Worm (Caenorhabditis elegans): ENCODE data around the gene kat-1.
A peak's percentile ranks its signal among the peaks of the same experiment; 100 is the strongest.

The kat-1 gene

ce11 chrII:7024897-7025852, 48.4 kb upstream of the kat-1 start, which contains the start of gene znf-598 (continued):
- TF ChIP-seq nhr-41 (GFP tag; IDR thresholded peaks at IDR 0.05) (no peak), madf-9 (GFP tag; conservative IDR thresholded peaks at IDR 0.05) (no peak), F26F4.8 (GFP tag; conservative IDR thresholded peaks at IDR 0.05) (no peak), Y5F2A.4 (GFP tag; optimal IDR thresholded peaks at IDR 0.05) (no peak), snpc-4 (tag; optimal IDR thresholded peaks at IDR 0.05) (no peak), spr-1 (tag; optimal IDR thresholded peaks at IDR 0.05) (no peak), ceh-82 (tag; optimal IDR thresholded peaks at IDR 0.05) (no peak), mes-2 (tag; optimal IDR thresholded peaks at IDR 0.05; ENCODE audit: poor library complexity, severe bottlenecking) (peak; percentile 50), ceh-32 (tag; optimal IDR thresholded peaks at IDR 0.05; ENCODE audit: poor library complexity) (no peak), hlh-30 (tag; optimal IDR thresholded peaks at IDR 0.05; ENCODE audit: insufficient read depth) (peak; percentile 19), pqm-1 (tag; optimal IDR thresholded peaks at IDR 0.05) (peak; percentile 76), dmd-6 (GFP tag; IDR thresholded peaks at IDR 0.05) (peak; percentile 63), unc-130 (GFP tag; optimal IDR thresholded peaks at IDR 0.05) (no peak), php-3 (GFP tag; IDR thresholded peaks at IDR 0.05) (peak; percentile 70), nhr-28 (tag; optimal IDR thresholded peaks at IDR 0.05) (peak; percentile 69), nhr-11 (tag; optimal IDR thresholded peaks at IDR 0.05) (peak; percentile 29), nhr-237 (tag; optimal IDR thresholded peaks at IDR 0.05) (no peak), tag-97 (GFP tag; IDR thresholded peaks at IDR 0.05) (no peak), dmd-9 (GFP tag; IDR thresholded peaks at IDR 0.05) (no peak), zfp-2 (tag; optimal IDR thresholded peaks at IDR 0.05) (no peak), lin-38 (GFP tag; IDR thresholded peaks at IDR 0.05) (peak; percentile 90), nhr-6 (tag; optimal IDR thresholded peaks at IDR 0.05) (peak; percentile 43), set-16 (GFP tag; IDR thresholded peaks at IDR 0.05) (no peak), egl-27 (tag; optimal IDR thresholded peaks at IDR 0.05) (no peak), unc-39 (tag; optimal IDR thresholded peaks at IDR 0.05) (no peak), ceh-62 (tag; optimal IDR thresholded peaks at IDR 0.05) (no peak), F37D6.2 (tag; optimal IDR thresholded peaks at IDR 0.05) (no peak), F44E2.7 (GFP tag; IDR thresholded peaks at IDR 0.05) (no peak), snpc-1.2 (GFP tag; IDR thresholded peaks at IDR 0.05) (no peak), hif-1 (tag; optimal IDR thresholded peaks at IDR 0.05) (peak in 1 of 2 experiments; percentile 6), mep-1 (tag; optimal IDR thresholded peaks at IDR 0.05) (peak; percentile 61), spr-3 (GFP tag; optimal IDR thresholded peaks at IDR 0.05) (no peak), ceh-44 (GFP tag; IDR thresholded peaks at IDR 0.05) (no peak), ztf-11 (tag; optimal IDR thresholded peaks at IDR 0.05) (no peak), ctbp-1 (GFP tag; IDR thresholded peaks at IDR 0.05) (no peak), arid-1 (GFP tag; conservative IDR thresholded peaks at IDR 0.05) (no peak), dpl-1 (GFP tag; optimal IDR thresholded peaks at IDR 0.05) (peak; percentile 25), hmg-1.1 (GFP tag; IDR thresholded peaks at IDR 0.05) (no peak), pha-4 (GFP tag; IDR thresholded peaks at IDR 0.05) (no peak), pha-4 (tag; optimal IDR thresholded peaks at IDR 0.05) (peak; percentile 24), nhr-77 (tag; optimal IDR thresholded peaks at IDR 0.05) (peak; percentile 57), T20F7.1 (GFP tag; optimal IDR thresholded peaks at IDR 0.05) (peak; percentile 67), daf-12 (tag; optimal IDR thresholded peaks at IDR 0.05) (no peak), unc-62 (GFP tag; optimal IDR thresholded peaks at IDR 0.05 in 1 of 2) (no peak), unc-62 (tag; optimal IDR thresholded peaks at IDR 0.05) (no peak), Y75B8A.6 (GFP tag; IDR thresholded peaks at IDR 0.05) (no peak), lin-39 (tag; optimal IDR thresholded peaks at IDR 0.05) (no peak), aly-2 (tag; optimal IDR thresholded peaks at IDR 0.05) (no peak), dmd-8 (GFP tag; IDR thresholded peaks at IDR 0.05) (no peak), ztf-7 (tag; optimal IDR thresholded peaks at IDR 0.05) (no peak), lin-1 (GFP tag; IDR thresholded peaks at IDR 0.05) (no peak)
